Fruit fly (Drosophila melanogaster): ENCODE data around the gene gfzf.

DNA sequence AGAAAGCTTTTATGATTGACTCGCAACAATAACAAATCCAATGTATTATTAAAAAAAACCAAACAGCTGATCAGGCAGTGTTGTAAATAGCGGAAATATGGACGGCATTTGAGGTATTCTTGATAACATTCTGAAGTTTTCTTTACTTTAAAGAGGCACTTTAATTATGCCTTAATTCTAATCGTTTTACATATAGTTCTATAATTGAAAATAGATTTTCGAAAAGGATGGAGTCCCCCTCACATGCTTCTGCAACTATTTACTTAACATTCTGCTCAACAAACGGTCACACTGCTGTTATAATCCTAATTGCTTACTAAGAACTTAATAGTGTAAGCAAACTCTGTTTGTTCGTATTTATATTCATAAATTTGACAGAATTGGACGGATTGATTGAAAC lies 22.8 kb downstream of the gfzf start, which contains the start of gene CG10068:
- TF ChIP-seq CG8159 (tag; optimal IDR thresholded peaks at IDR 0.05) (peak; percentile 77), CG12605 (GFP tag; IDR thresholded peaks at IDR 0.05) (peak; percentile 76), EcR (GFP tag; optimal IDR thresholded peaks at IDR 0.05) (no peak)
